Worm (Caenorhabditis elegans) whole organism, young adult: ENCODE data around the gene dnj-9.
"Not testable (repeated sequence)": the region's sequence is repeated elsewhere in the genome, so short reads cannot be mapped to it uniquely, and the experiment has no call there.

Source experiments
- B0019.2 ChIP-seq: fragments of 200-800 bp; sonication (Bioruptor generic); conservative IDR thresholded peaks from 2 replicates; pipeline ENCODE4 v1.3.6; 2022; ENCODE audit warnings: missing genetic modification reagents, missing genetic modification characterization, missing compliant biosample characterization
- F10E7.11 ChIP-seq: sonication (generic microtip); optimal IDR thresholded peaks from 2 replicates; lab custom pipeline; 2017; ENCODE audit warnings: mild to moderate bottlenecking, missing genetic modification characterization, moderate library complexity, missing compliant biosample characterization
- F49E8.2 ChIP-seq: sonication (generic microtip); optimal IDR thresholded peaks from 3 replicates; lab custom pipeline; 2017; ENCODE audit warnings: missing genetic modification characterization, mild to moderate bottlenecking, missing compliant biosample characterization, antibody characterized with exemption, moderate library complexity; ENCODE audit not compliant: insufficient read depth
- F52B5.7 ChIP-seq: sonication (generic microtip); optimal IDR thresholded peaks from 2 replicates; lab custom pipeline; 2016; ENCODE audit warnings: mild to moderate bottlenecking, missing genetic modification characterization, missing compliant biosample characterization
- F57C9.4 ChIP-seq: sonication (generic microtip); optimal IDR thresholded peaks from 2 replicates; lab custom pipeline; 2017; ENCODE audit warnings: mild to moderate bottlenecking, missing genetic modification characterization, missing compliant biosample characterization
- K11D2.4 ChIP-seq: fragments of 200-800 bp; sonication (Bioruptor generic); IDR thresholded peaks from 2 replicates; pipeline ENCODE4 v1.3.6; 2022; ENCODE audit warnings: missing genetic modification reagents, missing genetic modification characterization, missing compliant biosample characterization
- K12H6.12 ChIP-seq: fragments of 200-800 bp; sonication (Bioruptor generic); optimal IDR thresholded peaks from 2 replicates; lab custom pipeline; 2018; ENCODE audit warnings: mild to moderate bottlenecking, missing genetic modification characterization, missing compliant biosample characterization
- T07F8.4 ChIP-seq: sonication (generic microtip); optimal IDR thresholded peaks from 2 replicates; lab custom pipeline; 2016; ENCODE audit warnings: mild to moderate bottlenecking, missing genetic modification characterization, moderate library complexity, missing compliant biosample characterization
- ZK185.1 ChIP-seq: sonication (generic microtip); optimal IDR thresholded peaks from 2 replicates; lab custom pipeline; 2016; ENCODE audit warnings: mild to moderate bottlenecking, missing genetic modification characterization, missing compliant biosample characterization; ENCODE audit not compliant: poor library complexity, severe bottlenecking
- atf-7 ChIP-seq: sonication (generic microtip); optimal IDR thresholded peaks from 2 replicates; lab custom pipeline; 2017; ENCODE audit warnings: mild to moderate bottlenecking, missing genetic modification characterization, missing compliant biosample characterization
- athp-1 ChIP-seq: sonication (generic microtip); optimal IDR thresholded peaks from 2 replicates; lab custom pipeline; 2017; ENCODE audit warnings: mild to moderate bottlenecking, missing genetic modification characterization, missing compliant biosample characterization
- attf-5 ChIP-seq: fragments of 200-800 bp; sonication (Bioruptor generic); optimal IDR thresholded peaks from 2 replicates; lab custom pipeline; 2018; ENCODE audit warnings: mild to moderate bottlenecking, missing genetic modification characterization, missing compliant biosample characterization
- bed-1 ChIP-seq: fragments of 200-800 bp; sonication (Bioruptor generic); IDR thresholded peaks from 2 replicates; pipeline ENCODE4 v1.3.6; 2022; ENCODE audit warnings: missing genetic modification reagents, missing genetic modification characterization, missing compliant biosample characterization
- ccch-3 ChIP-seq: fragments of 200-800 bp; sonication (Bioruptor generic); optimal IDR thresholded peaks from 2 replicates; lab custom pipeline; 2018; ENCODE audit warnings: mild to moderate bottlenecking, missing genetic modification characterization, missing compliant biosample characterization
- die-1 ChIP-seq: sonication (generic microtip); optimal IDR thresholded peaks from 2 replicates; lab custom pipeline; 2016; ENCODE audit warnings: missing genotype, mild to moderate bottlenecking, missing genetic modification characterization, missing compliant biosample characterization
- dox-1 ChIP-seq: fragments of 200-800 bp; sonication (Bioruptor generic); IDR thresholded peaks from 2 replicates; pipeline ENCODE4 v1.3.6; 2022; ENCODE audit warnings: missing genetic modification reagents, missing genetic modification characterization, missing compliant biosample characterization
- dpff-1 ChIP-seq: sonication (generic microtip); optimal IDR thresholded peaks from 2 replicates; lab custom pipeline; 2017; ENCODE audit warnings: mild to moderate bottlenecking, missing genetic modification characterization, missing compliant biosample characterization
- dpl-1 ChIP-seq: fragments of 150-350 bp; optimal IDR thresholded peaks from 2 replicates; lab custom pipeline; 2014; ENCODE audit warnings: missing biosample characterization, missing genetic modification reagents, missing genetic modification characterization
- efl-1 ChIP-seq: fragments of 150-350 bp; optimal IDR thresholded peaks from 2 replicates; lab custom pipeline; 2014; ENCODE audit warnings: missing biosample characterization, missing genetic modification reagents, missing genetic modification characterization
- egl-18 ChIP-seq: fragments of 200-800 bp; sonication (Bioruptor generic); IDR thresholded peaks from 2 replicates; pipeline ENCODE4 v1.3.6; 2022; ENCODE audit warnings: missing genetic modification reagents, missing genetic modification characterization, missing compliant biosample characterization
- egl-44 ChIP-seq: fragments of 200-800 bp; sonication (Bioruptor generic); IDR thresholded peaks from 2 replicates; pipeline ENCODE4 v1.3.6; 2022; ENCODE audit warnings: missing genetic modification reagents, missing genetic modification characterization, missing compliant biosample characterization
- gei-17 ChIP-seq: fragments of 200-800 bp; sonication (Bioruptor generic); optimal IDR thresholded peaks from 2 replicates; lab custom pipeline; 2018; ENCODE audit warnings: mild to moderate bottlenecking, missing genetic modification characterization, missing compliant biosample characterization
- him-1 ChIP-seq: sonication (generic microtip); optimal IDR thresholded peaks from 2 replicates; lab custom pipeline; 2016; ENCODE audit warnings: missing genotype, missing genetic modification reagents, missing genetic modification characterization, missing compliant biosample characterization
- hrde-1 ChIP-seq: sonication (generic microtip); optimal IDR thresholded peaks from 2 replicates; lab custom pipeline; 2016; ENCODE audit warnings: missing genetic modification characterization, mild to moderate bottlenecking, missing compliant biosample characterization, moderate library complexity, missing genotype, missing genetic modification reagents, borderline replicate concordance
- let-526 ChIP-seq: fragments of 200-800 bp; sonication (Bioruptor generic); IDR thresholded peaks from 2 replicates; pipeline ENCODE4 v1.3.6; 2022; ENCODE audit warnings: missing genetic modification reagents, missing genetic modification characterization, missing compliant biosample characterization
- lin-35 ChIP-seq, 3 experiments: fragments of 150-350 bp in 2 of 3; sonication (generic microtip) in 1 of 3; optimal IDR thresholded peaks; 2 replicates each; lab custom pipeline; 2014 to 2018; ENCODE audit warnings: missing biosample characterization in 3 of 3, missing genetic modification characterization in 3 of 3, missing genetic modification reagents in 3 of 3
- lsl-1 ChIP-seq: fragments of 200-800 bp; sonication (Bioruptor generic); optimal IDR thresholded peaks from 2 replicates; lab custom pipeline; 2018; ENCODE audit warnings: mild to moderate bottlenecking, missing genetic modification characterization, moderate library complexity, missing compliant biosample characterization
- madf-10 ChIP-seq: sonication (generic microtip); optimal IDR thresholded peaks from 2 replicates; lab custom pipeline; 2016; ENCODE audit warnings: mild to moderate bottlenecking, missing genetic modification characterization, missing compliant biosample characterization
- madf-8 ChIP-seq: fragments of 200-800 bp; sonication (Bioruptor generic); conservative IDR thresholded peaks from 2 replicates; pipeline ENCODE4 v1.3.6; 2022; ENCODE audit warnings: missing genetic modification reagents, missing genetic modification characterization, missing compliant biosample characterization
- nhr-120 ChIP-seq: fragments of 200-800 bp; sonication (Bioruptor generic); IDR thresholded peaks from 2 replicates; pipeline ENCODE4 v1.3.6; 2022; ENCODE audit warnings: missing genetic modification characterization, missing compliant biosample characterization
- nhr-90 ChIP-seq: sonication (generic microtip); optimal IDR thresholded peaks from 2 replicates; lab custom pipeline; 2016; ENCODE audit warnings: missing genotype, mild to moderate bottlenecking, missing genetic modification characterization, missing compliant biosample characterization
- pha-4 ChIP-seq: fragments of 150-350 bp; sonication (generic microtip); optimal IDR thresholded peaks from 2 replicates; lab custom pipeline; 2014; ENCODE audit warnings: missing biosample characterization, missing genetic modification reagents, missing genetic modification characterization
- rec-8 ChIP-seq, 2 experiments: sonication (generic microtip); optimal IDR thresholded peaks; 2 replicates each; lab custom pipeline; 2016; ENCODE audit warnings: mild to moderate bottlenecking in 2 of 2, missing genetic modification characterization in 2 of 2, missing genetic modification reagents in 2 of 2, missing genotype in 2 of 2, missing biosample characterization in 1 of 2, missing compliant biosample characterization in 1 of 2, moderate library complexity in 1 of 2
- repo-1 ChIP-seq: sonication (generic microtip); optimal IDR thresholded peaks from 2 replicates; lab custom pipeline; 2017; ENCODE audit warnings: mild to moderate bottlenecking, missing genetic modification characterization, missing compliant biosample characterization
- snpc-4 ChIP-seq, 5 experiments: fragments of 150-350 bp in 1 of 5; sonication (generic microtip) in 4 of 5; optimal IDR thresholded peaks; 2 replicates each; lab custom pipeline; 2014 to 2018; ENCODE audit warnings: missing genetic modification characterization in 5 of 5, missing biosample characterization in 3 of 5, antibody characterized with exemption in 2 of 5, mild to moderate bottlenecking in 2 of 5, missing compliant biosample characterization in 2 of 5, missing genotype in 2 of 5, moderate library complexity in 2 of 5, missing genetic modification reagents in 1 of 5
- tbx-9 ChIP-seq: sonication (generic microtip); optimal IDR thresholded peaks from 2 replicates; lab custom pipeline; 2016; ENCODE audit warnings: borderline replicate concordance, missing genetic modification characterization, inconsistent platforms, missing compliant biosample characterization
- xnd-1 ChIP-seq: sonication (generic microtip); optimal IDR thresholded peaks from 2 replicates; lab custom pipeline; 2016; ENCODE audit warnings: missing genotype, missing genetic modification reagents, missing genetic modification characterization, missing compliant biosample characterization
- ztf-18 ChIP-seq: sonication (generic microtip); optimal IDR thresholded peaks from 2 replicates; lab custom pipeline; 2016; ENCODE audit warnings: missing genotype, mild to moderate bottlenecking, missing genetic modification characterization, missing compliant biosample characterization
- ztf-22 ChIP-seq: fragments of 200-800 bp; sonication (Bioruptor generic); optimal IDR thresholded peaks from 2 replicates; lab custom pipeline; 2018; ENCODE audit warnings: mild to moderate bottlenecking, missing genetic modification characterization, moderate library complexity, missing compliant biosample characterization
- ztf-28 ChIP-seq: fragments of 200-800 bp; sonication (Bioruptor generic); IDR thresholded peaks from 2 replicates; pipeline ENCODE4 v1.3.6; 2022; ENCODE audit warnings: missing genetic modification reagents, missing genetic modification characterization, missing compliant biosample characterization

The dnj-9 gene

DNA sequence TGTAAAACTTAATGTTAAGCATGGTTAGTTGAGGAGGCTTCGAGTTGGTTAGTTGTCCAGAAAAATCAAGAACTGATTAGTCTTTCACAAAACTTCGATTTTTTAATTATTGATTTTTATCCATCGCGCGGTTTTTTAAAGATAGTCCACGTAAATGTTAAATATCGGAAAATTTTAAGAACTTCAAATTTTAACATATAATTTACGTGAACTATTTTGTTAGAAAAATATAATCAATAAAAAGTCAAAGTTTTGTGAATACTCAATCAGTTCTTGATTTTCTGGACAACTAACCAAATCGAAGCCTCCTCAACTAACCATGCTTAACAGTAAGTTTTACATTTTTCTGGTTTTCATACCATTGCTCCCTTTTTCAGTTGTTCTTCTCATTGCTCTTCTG, 17.1 kb upstream of the dnj-9 start, which contains the start of the genes C33F10.11 and C33F10.1:
Gene C33F10.11, minus strand, starts transcription at position 101 of the 400 bp plus-strand sequence.
Gene C33F10.1, plus strand, starts transcription at position 263 of the 400 bp plus-strand sequence.
- no peak for TF ChIP-seq let-526 (GFP tag; lab: Robert Waterston, UW)
- no peak for TF ChIP-seq snpc-4 (GFP tag; optimal IDR thresholded peaks at IDR 0.05; lab: Kevin White, UChicago)
- no peak for TF ChIP-seq snpc-4 (tag; optimal IDR thresholded peaks at IDR 0.05; lab: Kevin White, UChicago)
- TF ChIP-seq ztf-18 = no peak
- no peak for TF ChIP-seq T07F8.4
- TF ChIP-seq dpff-1 (tag; lab: Kevin White, UChicago) = no peak
- no peak for TF ChIP-seq K11D2.4
- no peak for TF ChIP-seq bed-1
- TF ChIP-seq madf-10 (tag; lab: Kevin White, UChicago) = no peak
- TF ChIP-seq tbx-9 (tag; lab: Kevin White, UChicago) = no peak
- TF ChIP-seq F49E8.2 (tag; lab: Kevin White, UChicago) = no peak
- no peak for TF ChIP-seq ztf-22 (GFP tag; lab: Kevin White, UChicago)
- no peak for TF ChIP-seq F57C9.4
- no peak for TF ChIP-seq lin-35 (GFP tag; optimal IDR thresholded peaks at IDR 0.05; lab: Kevin White, UChicago)
- TF ChIP-seq die-1 (tag; lab: Kevin White, UChicago) = no peak
- TF ChIP-seq B0019.2 (GFP tag; lab: Robert Waterston, UW) = no peak
- no peak for TF ChIP-seq dox-1 (GFP tag; lab: Robert Waterston, UW)
- no peak for TF ChIP-seq lsl-1 (GFP tag; lab: Kevin White, UChicago)
- no peak for TF ChIP-seq madf-8 (GFP tag; lab: Robert Waterston, UW)
- TF ChIP-seq xnd-1 (tag; lab: Kevin White, UChicago) = no peak
- no peak for TF ChIP-seq athp-1

ce11 chrII:4837659-4838058, 14.2 kb upstream of the dnj-9 start, which contains the start of gene C33F10.12:
C33F10.12 (minus strand) TSS chrII:4837759.
- TF ChIP-seq hrde-1 (tag; lab: Kevin White, UChicago) (no peak), K12H6.12 (tag; lab: Kevin White, UChicago) (no peak), efl-1 (GFP tag; lab: Kevin White, UChicago) (no peak), egl-44 (GFP tag; lab: Robert Waterston, UW) (no peak), dpl-1 (GFP tag; lab: Kevin White, UChicago) (no peak), F52B5.7 (tag; lab: Kevin White, UChicago) (no peak), atf-7 (tag; lab: Kevin White, UChicago) (no peak), him-1 (tag; lab: Kevin White, UChicago) (no peak), F10E7.11 (no peak), repo-1 (tag; lab: Kevin White, UChicago) (no peak), pha-4 (no peak), athp-1 (no peak)

DNA sequence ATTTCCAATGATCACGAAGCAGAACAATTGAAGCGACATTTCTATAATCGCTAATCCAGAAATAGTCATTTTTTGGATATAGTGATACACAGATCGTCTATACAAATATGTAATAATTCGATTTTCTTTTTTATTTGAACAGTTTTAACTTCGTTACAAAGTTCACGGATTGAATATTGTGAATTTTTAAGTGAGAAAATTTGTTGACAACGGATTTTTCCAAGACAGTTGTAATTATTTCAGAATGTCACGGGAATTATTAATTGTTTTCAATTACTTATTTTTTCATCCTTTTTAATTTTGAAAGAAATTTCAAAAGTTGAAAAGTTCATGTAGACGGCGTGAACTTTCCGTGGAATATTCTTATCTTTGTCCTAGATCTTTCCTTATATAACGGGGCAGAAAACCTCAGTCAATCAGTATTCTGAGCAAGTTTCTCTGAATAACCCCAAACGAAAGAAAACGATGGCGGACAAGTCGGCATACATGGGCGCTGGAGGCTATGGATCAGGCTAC, 9.7 kb upstream of the dnj-9 start, which contains the start of the genes T23B7.2 and nspd-4:
Gene T23B7.2, minus strand, starts transcription at position 101 of the 516 bp plus-strand sequence.
Gene nspd-4, plus strand, starts transcription at position 466 of the 516 bp plus-strand sequence.
- TF ChIP-seq madf-8 (GFP tag; lab: Robert Waterston, UW); egl-18 (GFP tag; lab: Robert Waterston, UW); gei-17: not testable (repeated sequence)

ce11 chrII:4849885-4850284, 2.0 kb upstream of the dnj-9 start, which contains the start of gene T23B7.3:
T23B7.3 (plus strand) TSS chrII:4850185.
- TF ChIP-seq ztf-28 = no peak
- no peak for TF ChIP-seq ZK185.1 (tag; lab: Kevin White, UChicago)
- no peak for TF ChIP-seq ztf-22 (GFP tag; lab: Kevin White, UChicago)
- no peak for TF ChIP-seq F49E8.2 (tag; lab: Kevin White, UChicago)
- TF ChIP-seq rec-8 (tag; optimal IDR thresholded peaks at IDR 0.05; lab: Kevin White, UChicago) = no peak
- no peak for TF ChIP-seq ccch-3 (GFP tag; lab: Kevin White, UChicago)
- no peak for TF ChIP-seq attf-5 (GFP tag; lab: Kevin White, UChicago)
- TF ChIP-seq die-1 (tag; lab: Kevin White, UChicago) = no peak
- TF ChIP-seq nhr-120 = no peak
- TF ChIP-seq nhr-90 = no peak
- TF ChIP-seq F10E7.11 = no peak
